Worm (Caenorhabditis elegans): ENCODE measurements around the gene ptb-1.

ptb-1 gene

ce11 chrII:10675302-10675701 is at the start of gene ptb-1:
TSS of gene ptb-1 (plus strand) at chrII:10675602.
- no peak for TF ChIP-seq unc-62 (GFP tag; optimal IDR thresholded peaks at IDR 0.05)

ce11 chrII:10627086-10627485 is 48.3 kb upstream of the ptb-1 start:
- TF ChIP-seq unc-62 (GFP tag; optimal IDR thresholded peaks at IDR 0.05), result no peak

ce11 chrII:10627963-10628362 is 47.4 kb upstream of the ptb-1 start, which contains the start of gene M28.8:
TSS of gene M28.8 (plus strand) at chrII:10628263.
- TF ChIP-seq unc-62 (GFP tag; optimal IDR thresholded peaks at IDR 0.05), result no peak

- TF ChIP-seq unc-62 (GFP tag; optimal IDR thresholded peaks at IDR 0.05), result no peak
Observed at ce11 chrII:10630944-10631343, 44.5 kb upstream of the ptb-1 start.

- TF ChIP-seq unc-62 (GFP tag; optimal IDR thresholded peaks at IDR 0.05), result no peak
Observed at ce11 chrII:10639110-10639509, 36.3 kb upstream of the ptb-1 start, which contains the start of gene M28.9. TSS of gene M28.9 (plus strand) at chrII:10639410.

- no peak for TF ChIP-seq unc-62 (GFP tag; optimal IDR thresholded peaks at IDR 0.05)
Observed at ce11 chrII:10643403-10643802, 32.0 kb upstream of the ptb-1 start, which contains the start of gene M28.4. TSS of gene M28.4 (plus strand) at chrII:10643703.

- TF ChIP-seq unc-62 (GFP tag; optimal IDR thresholded peaks at IDR 0.05), result no peak
Observed at ce11 chrII:10646901-10647566, 28.4 kb upstream of the ptb-1 start, which contains the start of gene M28.10. TSS of gene M28.10 (plus strand) at chrII:10647516.

- TF ChIP-seq unc-62 (GFP tag; optimal IDR thresholded peaks at IDR 0.05), result no peak
Observed at ce11 chrII:10652112-10652511, 23.3 kb upstream of the ptb-1 start, which contains the start of gene nphp-1. TSS of gene nphp-1 (minus strand) at chrII:10652256.

ce11 chrII:10653559-10653958 is 21.8 kb upstream of the ptb-1 start:
- TF ChIP-seq unc-62 (GFP tag; optimal IDR thresholded peaks at IDR 0.05), result no peak

- TF ChIP-seq unc-62 (GFP tag; optimal IDR thresholded peaks at IDR 0.05), result no peak
Observed at ce11 chrII:10654435-10654834, 21.0 kb upstream of the ptb-1 start.

- TF ChIP-seq unc-62 (GFP tag; optimal IDR thresholded peaks at IDR 0.05), result no peak
Observed at ce11 chrII:10656395-10656794, 19.0 kb upstream of the ptb-1 start.

- TF ChIP-seq unc-62 (GFP tag; optimal IDR thresholded peaks at IDR 0.05), result no peak
Observed at ce11 chrII:10657632-10658108, 17.7 kb upstream of the ptb-1 start, which contains the start of gene lact-3. TSS of gene lact-3 (minus strand) at chrII:10657682.

- TF ChIP-seq unc-62 (GFP tag; optimal IDR thresholded peaks at IDR 0.05), result no peak
Observed at ce11 chrII:10658576-10659256, 16.7 kb upstream of the ptb-1 start, which contains the start of the genes snu-13 and rsp-7. TSS of gene snu-13 (minus strand) at chrII:10658626. TSS of gene rsp-7 (plus strand) at chrII:10659206.

ce11 chrII:10659585-10659984 is 15.8 kb upstream of the ptb-1 start:
- TF ChIP-seq unc-62 (GFP tag; optimal IDR thresholded peaks at IDR 0.05), result no peak

ce11 chrII:10660892-10661291 is 14.5 kb upstream of the ptb-1 start, which contains the start of gene marc-2:
TSS of gene marc-2 (minus strand) at chrII:10660992.
- TF ChIP-seq unc-62 (GFP tag; optimal IDR thresholded peaks at IDR 0.05), result no peak

ce11 chrII:10661448-10662064 is 13.8 kb upstream of the ptb-1 start:
- TF ChIP-seq unc-62 (GFP tag; optimal IDR thresholded peaks at IDR 0.05), result no peak
